Worm (Caenorhabditis elegans) whole organism, L4 larva: ENCODE data around the gene phy-4.
"Not testable (repeated sequence)": the region's sequence is repeated elsewhere in the genome, so short reads cannot be mapped to it uniquely, and the experiment has no call there.

Experiments used
- F37D6.2 ChIP-seq: sonication (generic microtip); optimal IDR thresholded peaks from 2 replicates; lab custom pipeline; 2016; ENCODE audit warnings: mild to moderate bottlenecking, missing genetic modification characterization, missing compliant biosample characterization
- ama-1 ChIP-seq: fragments of 150-350 bp; optimal IDR thresholded peaks from 2 replicates; lab custom pipeline; 2014; ENCODE audit warnings: inconsistent platforms, mixed read lengths
- ceh-20 ChIP-seq: fragments of 200-800 bp; sonication (Bioruptor generic); IDR thresholded peaks from 2 replicates; pipeline ENCODE4 v1.3.6; 2022; ENCODE audit warnings: missing genetic modification reagents, missing genetic modification characterization, missing compliant biosample characterization
- ctbp-1 ChIP-seq: fragments of 200-800 bp; sonication (Bioruptor generic); IDR thresholded peaks from 2 replicates; pipeline ENCODE4 v1.3.6; 2022; ENCODE audit warnings: missing genetic modification reagents, missing genetic modification characterization, missing compliant biosample characterization
- dve-1 ChIP-seq: sonication (generic microtip); optimal IDR thresholded peaks from 2 replicates; lab custom pipeline; 2017; ENCODE audit warnings: antibody characterized with exemption, mild to moderate bottlenecking, missing genetic modification characterization, missing compliant biosample characterization; ENCODE audit not compliant: insufficient read depth
- jun-1 ChIP-seq: fragments of 150-350 bp; optimal IDR thresholded peaks from 2 replicates; lab custom pipeline; 2014; ENCODE audit warnings: missing biosample characterization, missing genetic modification reagents, missing genetic modification characterization
- nhr-11 ChIP-seq: fragments of 150-350 bp; optimal IDR thresholded peaks from 2 replicates; lab custom pipeline; 2014; ENCODE audit warnings: missing biosample characterization, missing genetic modification characterization
- nhr-25 ChIP-seq: sonication (generic microtip); optimal IDR thresholded peaks from 2 replicates; lab custom pipeline; 2017; ENCODE audit warnings: missing genetic modification characterization, mild to moderate bottlenecking, missing compliant biosample characterization, antibody characterized with exemption, moderate library complexity, borderline replicate concordance; ENCODE audit not compliant: insufficient read depth
- nhr-6 ChIP-seq: fragments of 150-350 bp; optimal IDR thresholded peaks from 2 replicates; lab custom pipeline; 2014; ENCODE audit warnings: missing biosample characterization, missing genetic modification characterization
- nhr-76 ChIP-seq: fragments of 150-350 bp; optimal IDR thresholded peaks from 2 replicates; lab custom pipeline; 2014; ENCODE audit warnings: missing biosample characterization, missing genetic modification characterization
- pqm-1 ChIP-seq: sonication (generic microtip); optimal IDR thresholded peaks from 2 replicates; lab custom pipeline; 2017; ENCODE audit warnings: missing biosample characterization, missing genetic modification characterization
- saeg-2 ChIP-seq: fragments of 200-800 bp; sonication (Bioruptor generic); IDR thresholded peaks from 2 replicates; pipeline ENCODE4 v1.3.6; 2022; ENCODE audit warnings: missing genetic modification reagents, missing genetic modification characterization, missing compliant biosample characterization
- snpc-1.2 ChIP-seq: fragments of 200-800 bp; sonication (Bioruptor generic); IDR thresholded peaks from 2 replicates; pipeline ENCODE4 v1.3.6; 2022; ENCODE audit warnings: missing genetic modification reagents, missing genetic modification characterization, missing compliant biosample characterization
- zag-1 ChIP-seq: fragments of 150-350 bp; optimal IDR thresholded peaks from 2 replicates; lab custom pipeline; 2014; ENCODE audit warnings: missing biosample characterization, missing genetic modification characterization

ce11 chrV:19517611-19518360, 4.3 kb upstream of the phy-4 start:
- TF ChIP-seq nhr-25 (tag; lab: Kevin White, UChicago); ama-1; dve-1; pqm-1 (tag; lab: Kevin White, UChicago); nhr-6 (tag; lab: Kevin White, UChicago); F37D6.2; saeg-2 (GFP tag; lab: Robert Waterston, UW); snpc-1.2 (GFP tag; lab: Robert Waterston, UW); zag-1 (tag; lab: Kevin White, UChicago); nhr-76 (tag; lab: Kevin White, UChicago); jun-1 (tag; lab: Kevin White, UChicago); ceh-20 (GFP tag; lab: Robert Waterston, UW); ctbp-1 (GFP tag; lab: Robert Waterston, UW); nhr-11 (tag; lab: Kevin White, UChicago): not testable (repeated sequence)
